Comparison of ENCODE assay signal across 2 fruit fly cellular contexts in genomic region chr3R:6838585-6838984, dm6.
TF ChIP-seq lines count a peak whose summit lies in the region.

No protein-coding gene starts in this region.

- TF ChIP-seq CTCF in whole organism, embryonic (GFP tag; optimal IDR thresholded peaks at IDR 0.05; lab: Kevin White, UChicago) = no peak

TF ChIP-seq in whole organism, embryonic, 481 proteins besides CTCF, POLR2A, EP300 and RAD21:
- peak; percentile 39 for TF ChIP-seq Hr39 (optimal IDR thresholded peaks at IDR 0.05; lab: Kevin White, UChicago)
- TF ChIP-seq vfl (GFP tag; optimal IDR thresholded peaks at IDR 0.05; lab: Kevin White, UChicago) = no peak

TF ChIP-seq in whole organism, wandering third instar larva, 38 proteins besides CTCF, POLR2A, EP300 and RAD21:
- peak; percentile 99 for TF ChIP-seq Dfd (GFP tag; optimal IDR thresholded peaks at IDR 0.05; lab: Kevin White, UChicago)
- no peak for TF ChIP-seq dsf (GFP tag; optimal IDR thresholded peaks at IDR 0.05; lab: Kevin White, UChicago; ENCODE audit: borderline replicate concordance)

Comparison
In these comparisons a context has a peak if more than half of its experiments do, and no peak if none do; other contexts are left out.
1. Of the 10 proteins assayed by ChIP-seq in both whole organism, embryonic and whole organism, wandering third instar larva: peak only in whole organism, embryonic: none; only in whole organism, wandering third instar larva: Dfd; in both: none; in neither: 9.